Fruit fly (Drosophila melanogaster) whole organism, embryonic: ENCODE data around the gene CG10638.
A peak's percentile ranks its signal among the peaks of the same experiment; 100 is the strongest.

Experiments
- Abd-B ChIP-seq: fragments of 200-800 bp; sonication (Bioruptor generic); optimal IDR thresholded peaks from 2 replicates; lab custom pipeline; 2018; ENCODE audit warnings: missing biosample characterization, mild to moderate bottlenecking, missing genetic modification characterization, moderate library complexity
- Atf3 ChIP-seq: fragments of 200-800 bp; sonication (Bioruptor generic); optimal IDR thresholded peaks from 3 replicates; lab custom pipeline; 2016; ENCODE audit warnings: missing biosample characterization, missing genetic modification characterization
- Blimp-1 ChIP-seq: fragments of 200-800 bp; sonication (Bioruptor generic); optimal IDR thresholded peaks from 3 replicates; lab custom pipeline; 2018; ENCODE audit warnings: missing biosample characterization, missing genetic modification characterization, mild to moderate bottlenecking, moderate library complexity, missing genetic modification reagents
- C15 ChIP-seq: fragments of 200-800 bp; sonication (Bioruptor generic); IDR thresholded peaks from 3 replicates; pipeline ENCODE4 v1.3.6; 2022; ENCODE audit warnings: missing biosample characterization, missing genetic modification characterization
- CG10274 ChIP-seq: fragments of 200-800 bp; sonication (Bioruptor generic); optimal IDR thresholded peaks from 3 replicates; lab custom pipeline; 2017; ENCODE audit warnings: missing biosample characterization, mild to moderate bottlenecking, missing genetic modification characterization
- CG10959 ChIP-seq: fragments of 200-800 bp; sonication (Bioruptor generic); IDR thresholded peaks from 2 replicates; pipeline ENCODE4 v1.3.6; 2022; ENCODE audit warnings: missing biosample characterization, missing genetic modification characterization
- CG11247 ChIP-seq: fragments of 200-800 bp; sonication (Bioruptor generic); IDR thresholded peaks from 2 replicates; pipeline ENCODE4 v1.3.6; 2022; ENCODE audit warnings: missing biosample characterization, missing genetic modification characterization
- CG12071 ChIP-seq: fragments of 200-800 bp; sonication (Bioruptor generic); optimal IDR thresholded peaks from 3 replicates; lab custom pipeline; 2018; ENCODE audit warnings: missing biosample characterization, mild to moderate bottlenecking, missing genetic modification characterization
- CG15073 ChIP-seq: fragments of 200-800 bp; sonication (Bioruptor generic); optimal IDR thresholded peaks from 2 replicates; lab custom pipeline; 2016; ENCODE audit warnings: missing biosample characterization, missing genetic modification characterization
- CG17361 ChIP-seq: fragments of 200-800 bp; sonication (Bioruptor generic); IDR thresholded peaks from 3 replicates; pipeline ENCODE4 v1.3.6; 2022; ENCODE audit warnings: missing biosample characterization, missing genetic modification characterization
- CG17612 ChIP-seq: fragments of 200-800 bp; sonication (Bioruptor generic); IDR thresholded peaks from 2 replicates; pipeline ENCODE4 v1.3.6; 2022; ENCODE audit warnings: missing biosample characterization, missing genetic modification characterization
- CG17802 ChIP-seq: fragments of 200-800 bp; sonication (Bioruptor generic); optimal IDR thresholded peaks from 2 replicates; lab custom pipeline; 2018; ENCODE audit warnings: missing biosample characterization, mild to moderate bottlenecking, missing genetic modification characterization, moderate library complexity
- CG17829 ChIP-seq: fragments of 200-800 bp; optimal IDR thresholded peaks from 2 replicates; lab custom pipeline; 2019; ENCODE audit warnings: missing biosample characterization, mild to moderate bottlenecking, missing genetic modification characterization, moderate library complexity
- CG18011 ChIP-seq: fragments of 200-800 bp; sonication (Bioruptor generic); optimal IDR thresholded peaks from 2 replicates; lab custom pipeline; 2017; ENCODE audit warnings: missing biosample characterization, missing genetic modification characterization, mild to moderate bottlenecking, moderate library complexity, missing genotype
- CG30020 ChIP-seq: fragments of 200-800 bp; optimal IDR thresholded peaks from 2 replicates; lab custom pipeline; 2019; ENCODE audit warnings: missing biosample characterization, mild to moderate bottlenecking, missing genetic modification characterization, moderate library complexity
- CG30431 ChIP-seq: fragments of 200-800 bp; sonication (Bioruptor generic); optimal IDR thresholded peaks from 2 replicates; lab custom pipeline; 2017; ENCODE audit warnings: missing biosample characterization, missing genetic modification characterization
- CG6765 ChIP-seq: fragments of 200-800 bp; sonication (Bioruptor generic); optimal IDR thresholded peaks from 3 replicates; lab custom pipeline; 2017; ENCODE audit warnings: missing biosample characterization, mild to moderate bottlenecking, missing genetic modification characterization
- CG7963 ChIP-seq: fragments of 200-800 bp; sonication (Bioruptor generic); IDR thresholded peaks from 3 replicates; pipeline ENCODE4 v1.3.6; 2022; ENCODE audit warnings: missing biosample characterization, missing genetic modification characterization; ENCODE audit not compliant: partially characterized antibody
- CG9215 ChIP-seq: fragments of 200-800 bp; sonication (Bioruptor generic); IDR thresholded peaks from 2 replicates; pipeline ENCODE4 v1.3.6; 2022; ENCODE audit warnings: missing biosample characterization, missing genetic modification characterization
- CG9437 ChIP-seq: fragments of 200-800 bp; sonication (Bioruptor generic); optimal IDR thresholded peaks from 2 replicates; lab custom pipeline; 2018; ENCODE audit warnings: missing biosample characterization, mild to moderate bottlenecking, missing genetic modification characterization
- CG9932 ChIP-seq: fragments of 200-800 bp; sonication (Bioruptor generic); IDR thresholded peaks from 2 replicates; pipeline ENCODE4 v1.3.6; 2022; ENCODE audit warnings: missing biosample characterization, missing genetic modification characterization
- CHES-1-like ChIP-seq: fragments of 200-800 bp; sonication (Bioruptor generic); optimal IDR thresholded peaks from 2 replicates; lab custom pipeline; 2016; ENCODE audit warnings: missing biosample characterization, missing genetic modification characterization
- Dek ChIP-seq: fragments of 200-800 bp; sonication (Bioruptor generic); optimal IDR thresholded peaks from 3 replicates; lab custom pipeline; 2019; ENCODE audit warnings: missing biosample characterization, mild to moderate bottlenecking, missing genetic modification characterization, moderate library complexity
- Dip2 ChIP-seq: fragments of 200-800 bp; sonication (Bioruptor generic); IDR thresholded peaks from 2 replicates; pipeline ENCODE4 v1.3.6; 2022; ENCODE audit warnings: missing biosample characterization, missing genetic modification characterization
- Fer3 ChIP-seq: fragments of 200-800 bp; sonication (Bioruptor generic); optimal IDR thresholded peaks from 2 replicates; lab custom pipeline; 2018; ENCODE audit warnings: missing biosample characterization, mild to moderate bottlenecking, missing genetic modification characterization, moderate library complexity
- Gsc ChIP-seq: fragments of 200-800 bp; sonication (Bioruptor generic); IDR thresholded peaks from 2 replicates; pipeline ENCODE4 v1.3.6; 2022; ENCODE audit warnings: missing biosample characterization, missing genetic modification characterization
- H2.0 ChIP-seq: fragments of 200-800 bp; sonication (Bioruptor generic); IDR thresholded peaks from 2 replicates; pipeline ENCODE4 v1.3.6; 2022; ENCODE audit warnings: missing biosample characterization, missing genetic modification characterization
- Lpt ChIP-seq: fragments of >200 bp; optimal IDR thresholded peaks from 2 replicates; lab custom pipeline; 2018; ENCODE audit warnings: missing biosample characterization, missing genetic modification characterization
- PHDP ChIP-seq: fragments of 200-800 bp; sonication (Bioruptor generic); optimal IDR thresholded peaks from 3 replicates; lab custom pipeline; 2018; ENCODE audit warnings: missing biosample characterization, mild to moderate bottlenecking, missing genetic modification characterization, moderate library complexity
- Scr ChIP-seq: fragments of 200-800 bp; sonication (Bioruptor generic); IDR thresholded peaks from 2 replicates; pipeline ENCODE4 v1.3.6; 2022; ENCODE audit warnings: missing biosample characterization, missing genetic modification characterization; ENCODE audit not compliant: partially characterized antibody
- ash1 ChIP-seq: fragments of 200-800 bp; sonication (Bioruptor generic); optimal IDR thresholded peaks from 2 replicates; lab custom pipeline; 2018; ENCODE audit warnings: missing biosample characterization, mild to moderate bottlenecking, missing genetic modification characterization
- da ChIP-seq: fragments of 200-800 bp; sonication (Bioruptor generic); optimal IDR thresholded peaks from 2 replicates; lab custom pipeline; 2016; ENCODE audit warnings: missing biosample characterization, missing genetic modification characterization
- eyg ChIP-seq: fragments of 200-800 bp; sonication (Bioruptor generic); optimal IDR thresholded peaks from 3 replicates; lab custom pipeline; 2016; ENCODE audit warnings: missing biosample characterization, missing genetic modification characterization
- fd64A ChIP-seq: fragments of 200-800 bp; sonication (Bioruptor generic); optimal IDR thresholded peaks from 3 replicates; lab custom pipeline; 2018; ENCODE audit warnings: missing biosample characterization, mild to moderate bottlenecking, missing genetic modification characterization
- gcm ChIP-seq: fragments of 200-800 bp; sonication (Bioruptor generic); optimal IDR thresholded peaks from 2 replicates; lab custom pipeline; 2019; ENCODE audit warnings: missing biosample characterization, mild to moderate bottlenecking, missing genetic modification characterization, moderate library complexity
- gro ChIP-seq: fragments of 200-800 bp; sonication (Bioruptor generic); optimal IDR thresholded peaks from 2 replicates; lab custom pipeline; 2016; ENCODE audit warnings: missing biosample characterization, missing genetic modification characterization
- hth ChIP-seq: fragments of >200 bp; optimal IDR thresholded peaks from 2 replicates; lab custom pipeline; 2017; ENCODE audit warnings: inconsistent platforms
- kay ChIP-seq: fragments of 200-800 bp; sonication (Bioruptor generic); optimal IDR thresholded peaks from 2 replicates; lab custom pipeline; 2016; ENCODE audit warnings: missing biosample characterization, missing genetic modification characterization
- knrl ChIP-seq: fragments of 200-800 bp; sonication (Bioruptor generic); IDR thresholded peaks from 3 replicates; pipeline ENCODE4 v1.3.6; 2022; ENCODE audit warnings: missing biosample characterization, missing genetic modification characterization; ENCODE audit not compliant: partially characterized antibody
- odd ChIP-seq: fragments of 200-800 bp; sonication (Bioruptor generic); optimal IDR thresholded peaks from 2 replicates; lab custom pipeline; 2017; ENCODE audit warnings: missing biosample characterization, mild to moderate bottlenecking, missing genetic modification characterization
- ranshi ChIP-seq: fragments of 200-800 bp; sonication (Bioruptor generic); IDR thresholded peaks from 2 replicates; pipeline ENCODE4 v1.3.6; 2022; ENCODE audit warnings: missing biosample characterization, missing genetic modification characterization
- repo ChIP-seq: fragments of 200-800 bp; sonication (Bioruptor generic); optimal IDR thresholded peaks from 2 replicates; lab custom pipeline; 2016; ENCODE audit warnings: missing biosample characterization, missing genetic modification characterization
- schlank ChIP-seq: fragments of 200-800 bp; sonication (Bioruptor generic); optimal IDR thresholded peaks from 2 replicates; lab custom pipeline; 2018; ENCODE audit warnings: missing biosample characterization, mild to moderate bottlenecking, missing genetic modification characterization
- seq ChIP-seq: fragments of 200-800 bp; sonication (Bioruptor generic); IDR thresholded peaks from 2 replicates; pipeline ENCODE4 v1.3.6; 2022; ENCODE audit warnings: missing biosample characterization, missing genetic modification characterization
- slbo ChIP-seq: fragments of 200-800 bp; sonication (Bioruptor generic); IDR thresholded peaks from 2 replicates; pipeline ENCODE4 v1.3.6; 2022; ENCODE audit warnings: missing biosample characterization, missing genetic modification characterization
- sr ChIP-seq: fragments of 200-800 bp; sonication (Bioruptor generic); IDR thresholded peaks from 3 replicates; pipeline ENCODE4 v1.3.6; 2022; ENCODE audit warnings: missing biosample characterization, missing genetic modification characterization
- tap ChIP-seq: fragments of 200-800 bp; optimal IDR thresholded peaks from 3 replicates; lab custom pipeline; 2019; ENCODE audit warnings: missing biosample characterization, mild to moderate bottlenecking, missing genetic modification characterization, moderate library complexity
- tin ChIP-seq: fragments of 200-800 bp; sonication (Bioruptor generic); optimal IDR thresholded peaks from 3 replicates; lab custom pipeline; 2016; ENCODE audit warnings: missing biosample characterization, missing genetic modification characterization
- toy ChIP-seq: fragments of 200-800 bp; sonication (Bioruptor generic); IDR thresholded peaks from 2 replicates; pipeline ENCODE4 v1.3.6; 2022; ENCODE audit warnings: missing biosample characterization, missing genetic modification characterization
- trh ChIP-seq: fragments of 200-800 bp; sonication (Bioruptor generic); optimal IDR thresholded peaks from 2 replicates; lab custom pipeline; 2016; ENCODE audit warnings: missing biosample characterization, missing genetic modification characterization
- twi ChIP-seq: fragments of 200-800 bp; optimal IDR thresholded peaks from 2 replicates; lab custom pipeline; 2019; ENCODE audit warnings: missing biosample characterization, mild to moderate bottlenecking, missing genetic modification characterization, moderate library complexity
- wdn ChIP-seq: fragments of 200-800 bp; sonication (Bioruptor generic); IDR thresholded peaks from 2 replicates; pipeline ENCODE4 v1.3.6; 2022; ENCODE audit warnings: missing biosample characterization, missing genetic modification characterization

Gene CG10638

dm6 chr3L:12514762-12515215, 13.7 kb upstream of the CG10638 start, which contains the start of the genes sti and tral (continued):
- peak; percentile 86 for TF ChIP-seq seq
- peak; percentile 61 for TF ChIP-seq CG10274 (GFP tag; lab: Kevin White, UChicago)
- TF ChIP-seq CG30431, result peak; percentile 83
- TF ChIP-seq repo, result peak; percentile 86
- peak; percentile 95 for TF ChIP-seq gro (GFP tag; lab: Kevin White, UChicago)
- peak; percentile 90 for TF ChIP-seq Atf3 (GFP tag; lab: Kevin White, UChicago)
- TF ChIP-seq CG7963 (GFP tag; lab: Robert Waterston, UW), result no peak
- peak; percentile 76 for TF ChIP-seq Blimp-1 (GFP tag; lab: Kevin White, UChicago)
- no peak for TF ChIP-seq tap (tag; lab: Kevin White, UChicago)
- no peak for TF ChIP-seq hth
- peak; percentile 48 for TF ChIP-seq Gsc (GFP tag; lab: Robert Waterston, UW)
- peak; percentile 83 for TF ChIP-seq Dek (tag; lab: Kevin White, UChicago)
- TF ChIP-seq Abd-B (GFP tag; lab: Kevin White, UChicago), result no peak
- peak; percentile 53 for TF ChIP-seq Scr (GFP tag; lab: Robert Waterston, UW)
- peak; percentile 82 for TF ChIP-seq CG18011
- peak; percentile 96 for TF ChIP-seq CG9932 (GFP tag; lab: Robert Waterston, UW)
- no peak for TF ChIP-seq C15
- TF ChIP-seq CG15073 (GFP tag; lab: Kevin White, UChicago), result no peak
- no peak for TF ChIP-seq Lpt
- TF ChIP-seq CG12071 (GFP tag; lab: Kevin White, UChicago), result peak; percentile 35
- TF ChIP-seq CG17802 (tag; lab: Kevin White, UChicago), result peak; percentile 50
- peak; percentile 84 for TF ChIP-seq PHDP (tag; lab: Kevin White, UChicago)
- peak; percentile 59 for TF ChIP-seq odd
- peak; percentile 72 for TF ChIP-seq CG10959
- peak; percentile 87 for TF ChIP-seq Fer3 (tag; lab: Kevin White, UChicago)
- peak; percentile 87 for TF ChIP-seq eyg (GFP tag; lab: Kevin White, UChicago)
- TF ChIP-seq CG11247, result peak; percentile 83
- peak; percentile 72 for TF ChIP-seq schlank (tag; lab: Kevin White, UChicago)
- peak; percentile 71 for TF ChIP-seq gcm (GFP tag; lab: Kevin White, UChicago)
- TF ChIP-seq slbo (GFP tag; lab: Robert Waterston, UW), result peak; percentile 94
- TF ChIP-seq CG30020, result peak; percentile 75
- TF ChIP-seq H2.0, result peak; percentile 69
- peak; percentile 8 for TF ChIP-seq fd64A (GFP tag; lab: Kevin White, UChicago)
- TF ChIP-seq CG17612 (GFP tag; lab: Robert Waterston, UW), result peak; percentile 57; the same call in 1 of the 2 replicates
- peak; percentile 88 for TF ChIP-seq CG17361 (GFP tag; lab: Robert Waterston, UW)
- no peak for TF ChIP-seq Dip2 (GFP tag; lab: Robert Waterston, UW)
- TF ChIP-seq CG17829 (tag; lab: Kevin White, UChicago), result peak; percentile 91
- TF ChIP-seq CG9215, result peak; percentile 90
- TF ChIP-seq ash1 (GFP tag; lab: Kevin White, UChicago), result peak; percentile 39
- peak; percentile 64 for TF ChIP-seq wdn (GFP tag; lab: Robert Waterston, UW)
- peak; percentile 61 for TF ChIP-seq CG9437
- peak; percentile 83 for TF ChIP-seq kay (GFP tag; lab: Kevin White, UChicago)
- peak; percentile 96 for TF ChIP-seq CHES-1-like (GFP tag; lab: Kevin White, UChicago)
- peak; percentile 83 for TF ChIP-seq trh (GFP tag; lab: Kevin White, UChicago)
- peak; percentile 43; the same call in 1 of the 3 replicates for TF ChIP-seq knrl (GFP tag; lab: Robert Waterston, UW)
- peak; percentile 39; the same call in 1 of the 3 replicates for TF ChIP-seq sr (GFP tag; lab: Robert Waterston, UW)
- TF ChIP-seq CG6765 (GFP tag; lab: Kevin White, UChicago), result peak; percentile 70
- peak; percentile 95 for TF ChIP-seq tin (GFP tag; lab: Kevin White, UChicago)
- TF ChIP-seq toy (GFP tag; lab: Robert Waterston, UW), result no peak
- peak; percentile 69 for TF ChIP-seq twi
- TF ChIP-seq ranshi, result peak; percentile 86
- peak; percentile 91 for TF ChIP-seq da (GFP tag; lab: Kevin White, UChicago)
